Worm (Caenorhabditis elegans) whole organism, late embryonic: ENCODE measurements around the gene cyp-25A2.

Experiments used
- C38D4.7 ChIP-seq: fragments of 200-800 bp; sonication (Bioruptor generic); optimal IDR thresholded peaks from 2 replicates; lab custom pipeline; 2018; ENCODE audit warnings: mild to moderate bottlenecking, missing genetic modification characterization, moderate library complexity, missing compliant biosample characterization
- T23F11.4 ChIP-seq: fragments of 200-800 bp; sonication (Bioruptor generic); optimal IDR thresholded peaks from 2 replicates; lab custom pipeline; 2018; ENCODE audit warnings: mild to moderate bottlenecking, missing genetic modification characterization, missing compliant biosample characterization
- ceh-2 ChIP-seq: sonication (generic microtip); optimal IDR thresholded peaks from 2 replicates; lab custom pipeline; 2016; ENCODE audit warnings: missing genotype, missing genetic modification characterization, missing compliant biosample characterization
- ceh-24 ChIP-seq: sonication (generic microtip); optimal IDR thresholded peaks from 2 replicates; lab custom pipeline; 2016; ENCODE audit warnings: mild to moderate bottlenecking, missing genetic modification characterization, missing compliant biosample characterization
- ceh-31 ChIP-seq: sonication (generic microtip); optimal IDR thresholded peaks from 2 replicates; lab custom pipeline; 2016; ENCODE audit warnings: missing genetic modification characterization, missing compliant biosample characterization
- ceh-45 ChIP-seq: fragments of 200-800 bp; sonication (Bioruptor generic); IDR thresholded peaks from 2 replicates; pipeline ENCODE4 v1.3.6; 2022; ENCODE audit warnings: missing genetic modification reagents, missing genetic modification characterization, missing compliant biosample characterization
- ceh-9 ChIP-seq: sonication (generic microtip); optimal IDR thresholded peaks from 2 replicates; lab custom pipeline; 2016; ENCODE audit warnings: mild to moderate bottlenecking, missing genetic modification characterization, inconsistent platforms, missing compliant biosample characterization
- dmd-4 ChIP-seq: sonication (generic microtip); optimal IDR thresholded peaks from 2 replicates; lab custom pipeline; 2016; ENCODE audit warnings: borderline replicate concordance, missing genetic modification characterization, missing compliant biosample characterization
- fax-1 ChIP-seq: sonication (generic microtip); optimal IDR thresholded peaks from 2 replicates; lab custom pipeline; 2016; ENCODE audit warnings: missing genotype, missing genetic modification characterization, missing compliant biosample characterization
- hlh-30 ChIP-seq: sonication (generic microtip); optimal IDR thresholded peaks from 2 replicates; lab custom pipeline; 2017; ENCODE audit warnings: antibody characterized with exemption, missing genetic modification characterization, missing compliant biosample characterization; ENCODE audit not compliant: insufficient read depth
- pha-4 ChIP-seq: fragments of 150-350 bp; optimal IDR thresholded peaks from 2 replicates; lab custom pipeline; 2018; ENCODE audit warnings: missing biosample characterization, missing genetic modification reagents, missing genetic modification characterization
- pros-1 ChIP-seq: fragments of 150-350 bp; optimal IDR thresholded peaks from 2 replicates; lab custom pipeline; 2014; ENCODE audit warnings: missing biosample characterization, missing genetic modification reagents, missing genetic modification characterization
- ref-2 ChIP-seq: sonication (generic microtip); optimal IDR thresholded peaks from 2 replicates; lab custom pipeline; 2016; ENCODE audit warnings: missing genetic modification characterization, missing compliant biosample characterization
- unc-42 ChIP-seq: sonication (generic microtip); optimal IDR thresholded peaks from 2 replicates; lab custom pipeline; 2016; ENCODE audit warnings: missing genotype, missing genetic modification characterization, missing compliant biosample characterization
- unc-55 ChIP-seq: sonication (generic microtip); optimal IDR thresholded peaks from 2 replicates; lab custom pipeline; 2017; ENCODE audit warnings: missing biosample characterization, missing genetic modification reagents, missing genetic modification characterization
- unc-86 ChIP-seq: sonication (generic microtip); optimal IDR thresholded peaks from 2 replicates; lab custom pipeline; 2016; ENCODE audit warnings: missing genetic modification characterization, missing compliant biosample characterization

Gene cyp-25A2

DNA sequence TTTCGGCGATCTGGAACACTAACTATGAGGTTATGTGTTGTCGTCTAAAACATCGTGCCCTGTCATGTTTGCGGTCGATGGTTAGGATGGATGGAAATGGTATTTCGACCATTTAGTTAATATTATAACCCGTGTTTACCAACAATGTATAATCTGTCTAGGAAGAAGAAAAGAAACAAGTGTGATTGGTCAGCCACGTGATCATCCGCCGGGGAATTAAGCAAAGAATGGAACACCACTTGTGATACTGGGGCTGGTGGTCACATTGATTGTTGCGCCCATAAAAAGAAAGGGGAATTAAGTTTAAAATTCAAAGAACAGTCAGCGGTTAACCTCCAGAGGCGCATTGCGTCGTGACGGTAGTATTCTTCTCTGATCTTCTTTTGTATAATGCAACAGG is 40.6 kb downstream of the cyp-25A2 start:
- TF ChIP-seq pha-4 (tag; lab: Kevin White, UChicago), result no peak
- TF ChIP-seq hlh-30, result peak; percentile 48

DNA sequence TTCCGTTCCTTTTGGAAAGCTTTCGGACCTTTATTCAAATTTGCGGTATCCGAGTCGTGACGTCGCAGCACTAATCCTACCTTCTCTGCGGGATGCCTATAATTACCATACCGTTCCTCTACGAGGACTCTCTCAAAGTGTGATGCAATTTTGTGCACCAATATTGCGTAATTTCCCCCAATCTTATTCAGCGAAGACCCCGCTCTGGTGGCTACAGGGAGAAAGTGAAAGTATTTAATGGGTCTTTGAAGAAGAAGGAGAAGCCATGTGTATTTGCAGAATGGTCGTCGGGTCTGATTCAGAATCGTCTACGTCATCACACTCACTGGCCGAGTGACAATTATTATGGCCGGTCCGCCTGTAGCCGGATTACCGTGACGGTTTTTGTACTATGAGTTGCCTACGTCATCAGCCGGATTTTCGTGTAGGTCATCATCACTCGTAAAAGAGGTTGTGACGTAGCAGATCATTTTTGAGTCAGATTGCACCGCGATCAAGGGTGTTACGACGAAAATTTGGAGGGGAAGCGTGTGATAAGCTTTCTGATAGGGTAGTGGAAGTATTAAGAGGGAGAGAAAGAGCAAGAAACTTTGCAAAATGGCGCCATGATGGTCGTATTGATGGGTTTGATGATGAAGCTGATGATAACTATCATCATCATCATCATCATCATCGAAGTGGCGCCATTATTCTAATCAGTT is 41.3 kb downstream of the cyp-25A2 start:
- TF ChIP-seq unc-86 (tag; lab: Kevin White, UChicago) (no peak), unc-55 (GFP tag; lab: Kevin White, UChicago) (no peak), ceh-31 (tag; lab: Kevin White, UChicago) (peak; percentile 32), ref-2 (tag; lab: Kevin White, UChicago) (peak; percentile 78)

DNA sequence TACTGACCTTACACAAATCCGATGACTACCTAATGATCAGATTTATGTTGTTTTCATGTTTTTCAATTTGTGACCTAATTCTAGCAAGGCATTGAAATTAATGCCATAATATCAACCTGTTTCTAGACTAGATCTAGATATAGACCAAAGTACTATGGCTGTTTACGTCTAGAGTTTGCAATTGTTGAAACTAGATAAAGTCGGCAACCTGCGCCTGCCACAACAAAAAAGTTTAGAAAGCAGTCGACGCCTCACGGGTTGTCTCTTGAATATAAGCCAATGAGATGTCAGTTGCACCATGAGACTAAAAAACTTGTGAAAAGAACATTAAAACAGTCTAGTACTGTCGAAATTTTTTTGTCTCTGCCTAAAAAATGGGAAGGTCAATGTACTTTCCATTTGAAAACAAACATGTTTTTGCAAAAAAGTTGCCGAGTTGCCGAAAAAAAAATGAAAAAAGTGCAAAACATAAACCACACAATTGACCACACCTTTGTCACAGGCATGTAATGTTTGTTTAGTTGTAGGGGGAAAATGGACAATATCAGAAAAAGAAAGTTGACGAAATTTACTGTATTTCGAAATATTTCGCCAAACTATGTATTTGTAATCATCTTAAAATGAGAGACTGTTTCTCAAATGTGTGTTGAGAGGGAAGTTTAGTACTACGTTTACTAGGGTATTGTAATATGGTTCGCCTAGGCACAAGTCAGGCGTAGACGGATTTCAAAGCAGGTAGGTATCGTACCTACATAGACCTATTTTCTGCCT is 44.1 kb downstream of the cyp-25A2 start:
- no peak for TF ChIP-seq ceh-2 (tag; lab: Kevin White, UChicago)
- no peak for TF ChIP-seq ceh-24 (tag; lab: Kevin White, UChicago)
- no peak for TF ChIP-seq hlh-30
- no peak for TF ChIP-seq dmd-4
- no peak for TF ChIP-seq unc-42 (tag; lab: Kevin White, UChicago)
- TF ChIP-seq C38D4.7 (GFP tag; lab: Kevin White, UChicago), result no peak
- no peak for TF ChIP-seq ceh-45
- TF ChIP-seq fax-1 (tag; lab: Kevin White, UChicago), result no peak
- no peak for TF ChIP-seq T23F11.4 (GFP tag; lab: Kevin White, UChicago)
- TF ChIP-seq pros-1 (tag; lab: Kevin White, UChicago), result no peak
- no peak for TF ChIP-seq ceh-9 (tag; lab: Kevin White, UChicago)

DNA sequence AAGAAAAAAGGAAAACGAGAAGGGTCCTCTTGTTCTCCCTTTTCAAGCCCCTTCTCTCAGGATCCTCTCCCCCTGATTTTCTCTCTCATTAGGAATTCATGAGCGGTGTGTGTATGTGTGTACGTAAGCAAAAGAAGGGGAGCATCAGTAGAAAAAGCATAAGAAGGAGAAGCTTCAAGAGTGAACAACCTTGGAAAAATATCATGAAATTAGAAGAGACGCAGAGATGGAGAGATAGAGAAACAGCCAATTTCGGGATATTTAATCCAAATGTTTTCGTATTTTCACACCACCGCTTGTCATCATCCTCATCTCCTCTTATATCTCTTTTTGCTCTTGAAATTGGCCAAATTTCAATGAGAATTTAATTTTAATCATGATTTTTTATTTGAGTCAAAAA is 48.1 kb downstream of the cyp-25A2 start:
- no peak for TF ChIP-seq ceh-2 (tag; lab: Kevin White, UChicago)
- TF ChIP-seq unc-42 (tag; lab: Kevin White, UChicago), result peak; percentile 1
